Worm (Caenorhabditis elegans) whole organism, L4 larva: ENCODE data around the gene srj-49.

Experiments
- F49E8.2 ChIP-seq: sonication (generic microtip); optimal IDR thresholded peaks from 2 replicates; lab custom pipeline; 2016; ENCODE audit warnings: missing compliant biosample characterization, mild to moderate bottlenecking, missing genetic modification characterization, borderline replicate concordance
- Y5F2A.4 ChIP-seq: fragments of 200-800 bp; sonication (Bioruptor generic); optimal IDR thresholded peaks from 2 replicates; lab custom pipeline; 2018; ENCODE audit warnings: mild to moderate bottlenecking, missing genetic modification characterization, missing compliant biosample characterization
- ZK337.2 ChIP-seq: fragments of 200-800 bp; sonication (Bioruptor generic); IDR thresholded peaks from 2 replicates; pipeline ENCODE4 v1.3.6; 2022; ENCODE audit warnings: missing genetic modification reagents, missing genetic modification characterization, missing compliant biosample characterization
- ama-1 ChIP-seq: fragments of 150-350 bp; optimal IDR thresholded peaks from 2 replicates; lab custom pipeline; 2014; ENCODE audit warnings: inconsistent platforms, mixed read lengths
- ceh-82 ChIP-seq: sonication (generic microtip); optimal IDR thresholded peaks from 2 replicates; lab custom pipeline; 2017; ENCODE audit warnings: missing biosample characterization, missing genetic modification characterization
- hlh-11 ChIP-seq: fragments of 200-800 bp; sonication (Bioruptor generic); optimal IDR thresholded peaks from 2 replicates; lab custom pipeline; 2018; ENCODE audit warnings: mild to moderate bottlenecking, missing genetic modification characterization, missing compliant biosample characterization
- nhr-11 ChIP-seq: fragments of 150-350 bp; optimal IDR thresholded peaks from 2 replicates; lab custom pipeline; 2014; ENCODE audit warnings: missing biosample characterization, missing genetic modification characterization
- nhr-237 ChIP-seq: sonication (generic microtip); optimal IDR thresholded peaks from 2 replicates; lab custom pipeline; 2017; ENCODE audit warnings: missing biosample characterization, missing genetic modification characterization
- nhr-28 ChIP-seq: fragments of 150-350 bp; optimal IDR thresholded peaks from 2 replicates; lab custom pipeline; 2014; ENCODE audit warnings: missing biosample characterization, missing genetic modification characterization
- nhr-6 ChIP-seq: fragments of 150-350 bp; optimal IDR thresholded peaks from 2 replicates; lab custom pipeline; 2014; ENCODE audit warnings: missing biosample characterization, missing genetic modification characterization
- pha-4 ChIP-seq, 2 experiments: fragments of 150-350 bp in 1 of 2; fragments of 200-800 bp in 1 of 2; sonication (Bioruptor generic) in 1 of 2; IDR thresholded peaks in 1 of 2; optimal IDR thresholded peaks in 1 of 2; 2 replicates each; pipeline versions ENCODE4 v1.3.6 to Lab custom; 2014 to 2022; ENCODE audit warnings: missing genetic modification characterization in 2 of 2, missing genetic modification reagents in 2 of 2, missing biosample characterization in 1 of 2, missing compliant biosample characterization in 1 of 2
- snpc-1.2 ChIP-seq: fragments of 200-800 bp; sonication (Bioruptor generic); IDR thresholded peaks from 2 replicates; pipeline ENCODE4 v1.3.6; 2022; ENCODE audit warnings: missing genetic modification reagents, missing genetic modification characterization, missing compliant biosample characterization
- unc-62 ChIP-seq, 3 experiments: fragments of 150-350 bp in 1 of 3; sonication (generic microtip); optimal IDR thresholded peaks in 2 of 3; peaks in 1 of 3; 1 replicate in 1 of 3; 2 replicates in 2 of 3; lab custom pipeline; 2014 to 2017; ENCODE audit warnings: missing biosample characterization in 3 of 3, missing genetic modification characterization in 3 of 3, missing genetic modification reagents in 3 of 3, missing genotype in 1 of 3
- zag-1 ChIP-seq: fragments of 150-350 bp; optimal IDR thresholded peaks from 2 replicates; lab custom pipeline; 2014; ENCODE audit warnings: missing biosample characterization, missing genetic modification characterization

DNA sequence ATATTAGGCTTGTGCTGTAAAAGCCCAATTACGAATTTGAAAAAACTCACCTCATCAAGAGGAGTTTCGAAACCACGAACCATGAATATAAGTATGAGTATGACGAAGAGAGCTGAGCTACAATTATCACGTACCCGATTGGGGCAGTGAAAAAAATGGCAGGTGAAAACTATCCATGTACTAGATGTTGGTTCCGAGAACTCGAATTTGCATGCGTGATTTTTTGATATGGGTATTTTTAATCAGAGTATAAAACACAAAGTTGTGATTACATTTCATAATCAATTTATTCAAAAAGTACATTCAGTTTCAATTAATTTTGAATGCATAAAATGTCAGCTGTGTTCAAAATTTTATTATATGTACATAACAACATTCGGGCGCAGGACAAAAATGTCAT lies 34.3 kb downstream of the srj-49 start, which contains the start of gene F54E2.9:
- TF ChIP-seq nhr-11 (tag; lab: Kevin White, UChicago): no peak
- TF ChIP-seq nhr-237: no peak
- TF ChIP-seq ZK337.2 (GFP tag; lab: Robert Waterston, UW): no peak
- no peak for TF ChIP-seq nhr-28 (tag; lab: Kevin White, UChicago)
- no peak for TF ChIP-seq zag-1 (tag; lab: Kevin White, UChicago)
- TF ChIP-seq snpc-1.2: no peak
- no peak for TF ChIP-seq unc-62 (GFP tag; optimal IDR thresholded peaks at IDR 0.05 in 1 of 2; lab: Kevin White, UChicago)
- TF ChIP-seq unc-62 (tag; optimal IDR thresholded peaks at IDR 0.05; lab: Kevin White, UChicago): no peak
- TF ChIP-seq F49E8.2 (tag; lab: Kevin White, UChicago): no peak
- no peak for TF ChIP-seq pha-4 (GFP tag; IDR thresholded peaks at IDR 0.05; lab: Robert Waterston, UW)
- no peak for TF ChIP-seq pha-4 (tag; optimal IDR thresholded peaks at IDR 0.05; lab: Kevin White, UChicago)
- no peak for TF ChIP-seq Y5F2A.4 (GFP tag; lab: Kevin White, UChicago)
- no peak for TF ChIP-seq nhr-6 (tag; lab: Kevin White, UChicago)
- no peak for TF ChIP-seq ama-1 (lab: Kevin White, UChicago)
- TF ChIP-seq hlh-11 (tag; lab: Kevin White, UChicago): no peak
- TF ChIP-seq ceh-82 (tag; lab: Kevin White, UChicago): no peak
